Worm (Caenorhabditis elegans) whole organism, L1 larva: ENCODE data around the gene F57G12.1.

Experiments used
- fos-1 ChIP-seq: fragments of 150-350 bp; optimal IDR thresholded peaks from 2 replicates; lab custom pipeline; 2014; ENCODE audit warnings: missing biosample characterization, missing genetic modification characterization
- lin-13 ChIP-seq: fragments of 150-350 bp; optimal IDR thresholded peaks from 2 replicates; lab custom pipeline; 2014; ENCODE audit warnings: missing biosample characterization, missing genetic modification reagents, missing genetic modification characterization
- unc-130 ChIP-seq: fragments of 150-350 bp; optimal IDR thresholded peaks from 2 replicates; lab custom pipeline; 2017; ENCODE audit warnings: missing biosample characterization, missing genetic modification characterization, inconsistent platforms

Gene F57G12.1

DNA sequence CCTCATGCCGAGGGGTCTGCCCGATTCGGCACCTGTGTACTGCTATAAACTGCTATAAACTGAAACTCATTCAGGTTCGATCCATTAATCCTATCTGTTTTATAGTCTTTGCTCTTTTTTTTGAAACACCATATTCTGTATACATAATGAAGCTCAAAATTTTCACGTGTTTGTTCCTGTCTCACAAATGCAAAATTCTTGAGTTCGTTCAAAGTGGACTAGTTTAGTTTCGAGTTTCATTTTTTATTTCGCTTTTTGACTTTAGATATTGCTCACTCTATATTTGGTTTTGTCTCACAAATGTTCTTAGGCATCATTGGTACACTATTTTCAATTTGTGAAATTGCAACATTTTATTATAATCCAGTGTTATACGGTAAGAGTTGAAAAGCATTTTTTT is 50.2 kb downstream of the F57G12.1 start, which contains the start of gene lgc-17:
lgc-17 (plus strand) TSS at position 301 of the 400 bp plus-strand sequence.
- TF ChIP-seq unc-130 (tag; lab: Kevin White, UChicago) (no peak), fos-1 (tag; lab: Kevin White, UChicago) (no peak), lin-13 (GFP tag; lab: Kevin White, UChicago) (no peak)
- TF ChIP-seq, all 84 proteins: peak for 0
